Fruit fly (Drosophila melanogaster) whole organism, embryonic: ENCODE results near the gene CG5969.

Experiments used
- B-H1 ChIP-seq: fragments of 200-800 bp; sonication (Bioruptor generic); IDR thresholded peaks from 3 replicates; pipeline ENCODE4 v1.3.6; 2022; ENCODE audit warnings: missing biosample characterization, missing genetic modification characterization
- BtbVII ChIP-seq: fragments of 200-800 bp; sonication (Bioruptor generic); optimal IDR thresholded peaks from 3 replicates; lab custom pipeline; 2017; ENCODE audit warnings: missing biosample characterization, mild to moderate bottlenecking, missing genetic modification characterization
- C15 ChIP-seq: fragments of 200-800 bp; sonication (Bioruptor generic); IDR thresholded peaks from 3 replicates; pipeline ENCODE4 v1.3.6; 2022; ENCODE audit warnings: missing biosample characterization, missing genetic modification characterization
- CG11723 ChIP-seq: fragments of 200-800 bp; sonication (Bioruptor generic); optimal IDR thresholded peaks from 2 replicates; lab custom pipeline; 2017; ENCODE audit warnings: missing biosample characterization, mild to moderate bottlenecking, missing genetic modification characterization
- CG13894 ChIP-seq: fragments of 200-800 bp; sonication (Bioruptor generic); optimal IDR thresholded peaks from 3 replicates; lab custom pipeline; 2018; ENCODE audit warnings: missing biosample characterization, mild to moderate bottlenecking, missing genetic modification characterization, moderate library complexity
- CG17328 ChIP-seq: fragments of 200-800 bp; sonication (Bioruptor generic); IDR thresholded peaks from 2 replicates; pipeline ENCODE4 v1.3.6; 2022; ENCODE audit warnings: missing biosample characterization, missing genetic modification characterization
- CG18619 ChIP-seq: fragments of 200-800 bp; sonication (Bioruptor generic); optimal IDR thresholded peaks from 3 replicates; lab custom pipeline; 2017; ENCODE audit warnings: missing biosample characterization, mild to moderate bottlenecking, missing genetic modification characterization
- CG2678 ChIP-seq: fragments of 200-800 bp; sonication (Bioruptor generic); optimal IDR thresholded peaks from 3 replicates; lab custom pipeline; 2019; ENCODE audit warnings: missing biosample characterization, mild to moderate bottlenecking, missing genetic modification characterization, moderate library complexity
- CG2712 ChIP-seq: fragments of 200-800 bp; optimal IDR thresholded peaks from 3 replicates; lab custom pipeline; 2019; ENCODE audit warnings: missing biosample characterization, mild to moderate bottlenecking, missing genetic modification characterization, moderate library complexity
- CG30403 ChIP-seq: fragments of 200-800 bp; sonication (Bioruptor generic); optimal IDR thresholded peaks from 3 replicates; lab custom pipeline; 2016; ENCODE audit warnings: missing biosample characterization, missing genetic modification characterization
- CG3407 ChIP-seq: fragments of 200-800 bp; sonication (Bioruptor generic); optimal IDR thresholded peaks from 2 replicates; lab custom pipeline; 2018; ENCODE audit warnings: missing biosample characterization, mild to moderate bottlenecking, missing genetic modification characterization
- CG4328 ChIP-seq: fragments of 200-800 bp; sonication (Bioruptor generic); optimal IDR thresholded peaks from 3 replicates; lab custom pipeline; 2017; ENCODE audit warnings: missing biosample characterization, missing genetic modification reagents, missing genetic modification characterization
- CG6654 ChIP-seq: fragments of 200-800 bp; sonication (Bioruptor generic); optimal IDR thresholded peaks from 2 replicates; lab custom pipeline; 2017; ENCODE audit warnings: missing biosample characterization, mild to moderate bottlenecking, missing genetic modification characterization
- CG7786 ChIP-seq: fragments of 200-800 bp; sonication (Bioruptor generic); optimal IDR thresholded peaks from 2 replicates; lab custom pipeline; 2016; ENCODE audit warnings: missing biosample characterization, missing genetic modification characterization
- CG7963 ChIP-seq: fragments of 200-800 bp; sonication (Bioruptor generic); IDR thresholded peaks from 3 replicates; pipeline ENCODE4 v1.3.6; 2022; ENCODE audit warnings: missing biosample characterization, missing genetic modification characterization; ENCODE audit not compliant: partially characterized antibody
- CG8089 ChIP-seq: fragments of 200-800 bp; sonication (Bioruptor generic); optimal IDR thresholded peaks from 3 replicates; lab custom pipeline; 2016; ENCODE audit warnings: missing biosample characterization, missing genetic modification characterization
- Dll ChIP-seq: fragments of 200-800 bp; sonication (Bioruptor generic); IDR thresholded peaks from 4 replicates; pipeline ENCODE4 v1.3.6; 2022; ENCODE audit warnings: missing biosample characterization, missing genetic modification characterization; ENCODE audit not compliant: partially characterized antibody
- ERR ChIP-seq: fragments of 200-800 bp; sonication (Bioruptor generic); optimal IDR thresholded peaks from 2 replicates; lab custom pipeline; 2016; ENCODE audit warnings: missing biosample characterization, missing genetic modification characterization
- HHEX ChIP-seq: fragments of 200-800 bp; sonication (Bioruptor generic); optimal IDR thresholded peaks from 3 replicates; lab custom pipeline; 2017; ENCODE audit warnings: missing biosample characterization, mild to moderate bottlenecking, missing genetic modification characterization, missing genetic modification reagents
- Hr3 ChIP-seq: fragments of 200-800 bp; sonication (Bioruptor generic); optimal IDR thresholded peaks from 3 replicates; lab custom pipeline; 2016; ENCODE audit warnings: missing biosample characterization, missing genetic modification characterization
- Hsf ChIP-seq: fragments of 200-800 bp; sonication (Bioruptor generic); optimal IDR thresholded peaks from 3 replicates; lab custom pipeline; 2016; ENCODE audit warnings: missing biosample characterization, missing genetic modification characterization
- Nf-YC ChIP-seq: fragments of 200-800 bp; optimal IDR thresholded peaks from 3 replicates; lab custom pipeline; 2019; ENCODE audit warnings: missing biosample characterization, mild to moderate bottlenecking, missing genetic modification characterization, moderate library complexity
- PHDP ChIP-seq: fragments of 200-800 bp; sonication (Bioruptor generic); optimal IDR thresholded peaks from 3 replicates; lab custom pipeline; 2018; ENCODE audit warnings: missing biosample characterization, mild to moderate bottlenecking, missing genetic modification characterization, moderate library complexity
- Rfx ChIP-seq: fragments of 200-800 bp; sonication (Bioruptor generic); IDR thresholded peaks from 2 replicates; pipeline ENCODE4 v1.3.6; 2022; ENCODE audit warnings: missing biosample characterization, missing genetic modification characterization
- Usf ChIP-seq: fragments of 200-800 bp; sonication (Bioruptor generic); optimal IDR thresholded peaks from 2 replicates; lab custom pipeline; 2017; ENCODE audit warnings: missing genotype, missing biosample characterization, missing genetic modification characterization
- ase ChIP-seq: fragments of 200-800 bp; sonication (Bioruptor generic); IDR thresholded peaks from 3 replicates; pipeline ENCODE4 v1.3.6; 2022; ENCODE audit warnings: missing biosample characterization, missing genetic modification characterization
- ash1 ChIP-seq: fragments of 200-800 bp; sonication (Bioruptor generic); optimal IDR thresholded peaks from 2 replicates; lab custom pipeline; 2018; ENCODE audit warnings: missing biosample characterization, mild to moderate bottlenecking, missing genetic modification characterization
- ato ChIP-seq: fragments of 200-800 bp; sonication (Bioruptor generic); IDR thresholded peaks from 2 replicates; pipeline ENCODE4 v1.3.6; 2022; ENCODE audit warnings: missing biosample characterization, missing genetic modification characterization; ENCODE audit not compliant: partially characterized antibody
- bbx ChIP-seq: fragments of 200-800 bp; sonication (Bioruptor generic); IDR thresholded peaks from 2 replicates; pipeline ENCODE4 v1.3.6; 2022; ENCODE audit warnings: missing biosample characterization, missing genetic modification characterization; ENCODE audit not compliant: partially characterized antibody
- cato ChIP-seq: fragments of 200-800 bp; sonication (Bioruptor generic); optimal IDR thresholded peaks from 2 replicates; lab custom pipeline; 2016; ENCODE audit warnings: missing biosample characterization, missing genetic modification characterization, borderline replicate concordance
- chn ChIP-seq: fragments of 200-800 bp; sonication (Bioruptor generic); optimal IDR thresholded peaks from 2 replicates; lab custom pipeline; 2016; ENCODE audit warnings: missing biosample characterization, missing genetic modification characterization
- cwo ChIP-seq: fragments of 200-800 bp; sonication (Bioruptor generic); optimal IDR thresholded peaks from 3 replicates; lab custom pipeline; 2017; ENCODE audit warnings: missing biosample characterization, missing genetic modification characterization, mild to moderate bottlenecking, moderate library complexity, missing genetic modification reagents
- en ChIP-seq: fragments of 200-800 bp; sonication (Bioruptor generic); optimal IDR thresholded peaks from 2 replicates; lab custom pipeline; 2016; ENCODE audit warnings: missing biosample characterization, missing genetic modification characterization
- gfzf ChIP-seq: fragments of 200-800 bp; sonication (Bioruptor generic); optimal IDR thresholded peaks from 2 replicates; lab custom pipeline; 2016; ENCODE audit warnings: missing biosample characterization, mild to moderate bottlenecking, missing genetic modification characterization, moderate library complexity
- jigr1 ChIP-seq: fragments of 200-800 bp; sonication (Bioruptor generic); IDR thresholded peaks from 3 replicates; pipeline ENCODE4 v1.3.6; 2022; ENCODE audit warnings: missing biosample characterization, missing genetic modification characterization
- jumu ChIP-seq: fragments of 200-800 bp; sonication (Bioruptor generic); optimal IDR thresholded peaks from 3 replicates; lab custom pipeline; 2016; ENCODE audit warnings: missing biosample characterization, missing genetic modification characterization
- lab ChIP-seq: fragments of 200-800 bp; sonication (Bioruptor generic); optimal IDR thresholded peaks from 3 replicates; lab custom pipeline; 2017; ENCODE audit warnings: missing biosample characterization, missing genetic modification characterization, mild to moderate bottlenecking, moderate library complexity, missing genetic modification reagents
- lilli ChIP-seq: fragments of 200-800 bp; sonication (Bioruptor generic); optimal IDR thresholded peaks from 3 replicates; lab custom pipeline; 2016; ENCODE audit warnings: missing biosample characterization, missing genetic modification characterization
- nau ChIP-seq: fragments of 200-800 bp; sonication (Bioruptor generic); optimal IDR thresholded peaks from 3 replicates; lab custom pipeline; 2017; ENCODE audit warnings: missing biosample characterization, mild to moderate bottlenecking, missing genetic modification characterization, missing genetic modification reagents
- nerfin-1 ChIP-seq: fragments of 200-800 bp; sonication (Bioruptor generic); optimal IDR thresholded peaks from 3 replicates; lab custom pipeline; 2019; ENCODE audit warnings: missing biosample characterization, mild to moderate bottlenecking, missing genetic modification characterization, moderate library complexity
- nom ChIP-seq: fragments of 200-800 bp; sonication (Bioruptor generic); optimal IDR thresholded peaks from 2 replicates; lab custom pipeline; 2017; ENCODE audit warnings: missing biosample characterization, missing genetic modification characterization, mild to moderate bottlenecking, moderate library complexity, missing genetic modification reagents
- pan ChIP-seq, 4 experiments: fragments of >200 bp in 3 of 4; fragments of 200-800 bp in 1 of 4; sonication (Bioruptor generic) in 1 of 4; optimal IDR thresholded peaks in 3 of 4; IDR thresholded peaks in 1 of 4; 2 replicates each; pipeline versions ENCODE4 v1.3.6 to Lab custom; 2017 to 2022; ENCODE audit warnings: missing biosample characterization in 2 of 4, missing genetic modification characterization in 2 of 4, mixed read lengths in 1 of 4
- pb ChIP-seq: fragments of 200-800 bp; sonication (Bioruptor generic); optimal IDR thresholded peaks from 3 replicates; lab custom pipeline; 2016; ENCODE audit warnings: missing biosample characterization, missing genetic modification characterization
- rib ChIP-seq: fragments of 200-800 bp; sonication (Bioruptor generic); IDR thresholded peaks from 2 replicates; pipeline ENCODE4 v1.3.6; 2022; ENCODE audit warnings: missing biosample characterization, missing genetic modification characterization
- sens-2 ChIP-seq: fragments of 200-800 bp; sonication (Bioruptor generic); IDR thresholded peaks from 2 replicates; pipeline ENCODE4 v1.3.6; 2022; ENCODE audit warnings: missing biosample characterization, missing genetic modification characterization
- toy ChIP-seq: fragments of 200-800 bp; sonication (Bioruptor generic); IDR thresholded peaks from 2 replicates; pipeline ENCODE4 v1.3.6; 2022; ENCODE audit warnings: missing biosample characterization, missing genetic modification characterization
- trem ChIP-seq: fragments of 200-800 bp; optimal IDR thresholded peaks from 3 replicates; lab custom pipeline; 2019; ENCODE audit warnings: missing biosample characterization, mild to moderate bottlenecking, missing genetic modification characterization, moderate library complexity
- vnd ChIP-seq: fragments of 200-800 bp; sonication (Bioruptor generic); IDR thresholded peaks from 3 replicates; pipeline ENCODE4 v1.3.6; 2022; ENCODE audit warnings: missing biosample characterization, missing genetic modification characterization; ENCODE audit not compliant: partially characterized antibody
- zen2 ChIP-seq: fragments of 200-800 bp; sonication (Bioruptor generic); IDR thresholded peaks from 3 replicates; pipeline ENCODE4 v1.3.6; 2022; ENCODE audit warnings: missing biosample characterization, missing genetic modification characterization; ENCODE audit not compliant: partially characterized antibody

The CG5969 gene

DNA sequence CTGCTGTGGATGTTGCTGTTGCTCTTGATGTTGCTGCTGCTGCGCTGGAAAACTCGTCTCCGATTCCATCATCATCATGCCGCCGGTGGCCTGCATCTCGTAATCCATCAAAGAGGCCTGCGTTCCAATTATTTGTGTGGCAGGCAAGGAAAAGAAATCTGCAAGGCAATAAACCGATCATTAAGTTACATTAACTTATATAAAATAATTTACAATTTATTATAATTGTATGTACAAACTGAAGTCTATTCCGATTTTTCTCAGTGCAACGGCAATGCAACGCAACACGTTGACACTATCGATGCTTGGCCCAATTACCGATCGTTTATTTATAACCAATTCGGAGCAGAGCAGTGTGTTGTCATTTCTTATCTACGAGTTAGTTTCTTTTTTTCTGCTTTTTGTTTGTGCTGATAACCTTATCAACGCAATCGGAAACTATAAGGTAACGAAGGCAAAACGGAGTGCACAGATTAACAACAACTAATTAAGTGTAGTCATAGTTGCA is 2.5 kb upstream of the CG5969 start (continued):
- TF ChIP-seq Nf-YC (tag; lab: Kevin White, UChicago) = peak; percentile 33
- TF ChIP-seq jigr1 (GFP tag; lab: Robert Waterston, UW) = no peak
- no peak for TF ChIP-seq nom
- TF ChIP-seq trem (tag; lab: Kevin White, UChicago) = no peak
- TF ChIP-seq nerfin-1 (tag; lab: Kevin White, UChicago) = no peak
- TF ChIP-seq CG8089 (GFP tag; lab: Kevin White, UChicago) = no peak
- no peak for TF ChIP-seq zen2
- no peak for TF ChIP-seq CG7963 (GFP tag; lab: Robert Waterston, UW)
- TF ChIP-seq BtbVII (GFP tag; lab: Kevin White, UChicago) = peak; percentile 58
- no peak for TF ChIP-seq Dll (GFP tag; lab: Robert Waterston, UW)
- TF ChIP-seq gfzf (GFP tag; lab: Kevin White, UChicago) = no peak
- TF ChIP-seq CG3407 (GFP tag; lab: Kevin White, UChicago) = peak; percentile 21
- peak; percentile 49; the same call in 1 of the 2 replicates for TF ChIP-seq Rfx
- no peak for TF ChIP-seq B-H1 (GFP tag; lab: Robert Waterston, UW)
- TF ChIP-seq C15 (GFP tag; lab: Robert Waterston, UW) = no peak
- no peak for TF ChIP-seq en (GFP tag; lab: Kevin White, UChicago)
- TF ChIP-seq vnd = no peak
- peak; percentile 57 for TF ChIP-seq CG2712
- TF ChIP-seq CG4328 (GFP tag; lab: Kevin White, UChicago) = peak; percentile 18
- TF ChIP-seq ato (GFP tag; lab: Robert Waterston, UW) = no peak
- TF ChIP-seq pan (optimal IDR thresholded peaks at IDR 0.05; lab: Kevin White, UChicago) = no peak
- TF ChIP-seq pan (GFP tag; optimal IDR thresholded peaks at IDR 0.05 in 1 of 2, IDR thresholded peaks at IDR 0.05 in 1 of 2) = peak in 1 of 2 experiments; percentile 69
- peak; percentile 41; the same call in 2 of the 3 replicates for TF ChIP-seq ase (GFP tag; lab: Robert Waterston, UW)
- no peak for TF ChIP-seq CG13894 (tag; lab: Kevin White, UChicago)
- peak; percentile 38 for TF ChIP-seq CG2678 (tag; lab: Kevin White, UChicago)
- TF ChIP-seq CG11723 (GFP tag; lab: Kevin White, UChicago) = no peak
- TF ChIP-seq sens-2 (GFP tag; lab: Robert Waterston, UW) = peak; percentile 44; the same call in 1 of the 2 replicates
- TF ChIP-seq rib (GFP tag; lab: Robert Waterston, UW) = peak; percentile 23; the same call in 1 of the 2 replicates
- no peak for TF ChIP-seq jumu (GFP tag; lab: Kevin White, UChicago)
- peak; percentile 38; the same call in 1 of the 2 replicates for TF ChIP-seq CG17328 (GFP tag; lab: Robert Waterston, UW)
- TF ChIP-seq ERR (GFP tag; lab: Kevin White, UChicago) = no peak
- no peak for TF ChIP-seq CG7786
- TF ChIP-seq lilli (GFP tag; lab: Kevin White, UChicago) = peak; percentile 0
- peak; percentile 13 for TF ChIP-seq Hr3 (GFP tag; lab: Kevin White, UChicago)
- TF ChIP-seq chn (GFP tag; lab: Kevin White, UChicago) = no peak
- no peak for TF ChIP-seq ash1
- no peak for TF ChIP-seq cato
- no peak for TF ChIP-seq CG18619 (GFP tag; lab: Kevin White, UChicago)
- no peak for TF ChIP-seq toy (GFP tag; lab: Robert Waterston, UW)
- peak; percentile 11 for TF ChIP-seq nau (GFP tag; lab: Kevin White, UChicago)
- TF ChIP-seq Hsf (GFP tag; lab: Kevin White, UChicago) = peak; percentile 16
- peak; percentile 76 for TF ChIP-seq lab (GFP tag; lab: Kevin White, UChicago)
- TF ChIP-seq bbx (GFP tag; lab: Robert Waterston, UW) = no peak
- no peak for TF ChIP-seq pb (GFP tag; lab: Kevin White, UChicago)
- TF ChIP-seq Usf (GFP tag; lab: Kevin White, UChicago) = no peak
- TF ChIP-seq CG6654 (GFP tag; lab: Kevin White, UChicago) = peak; percentile 15
- TF ChIP-seq HHEX (GFP tag; lab: Kevin White, UChicago) = peak; percentile 26
- TF ChIP-seq cwo (GFP tag; lab: Kevin White, UChicago) = peak; percentile 14
- TF ChIP-seq PHDP = peak; percentile 51
- TF ChIP-seq CG30403 (GFP tag; lab: Kevin White, UChicago) = peak; percentile 4
